Fruit fly (Drosophila melanogaster): ENCODE results near the gene CG7900.

Gene CG7900

DNA sequence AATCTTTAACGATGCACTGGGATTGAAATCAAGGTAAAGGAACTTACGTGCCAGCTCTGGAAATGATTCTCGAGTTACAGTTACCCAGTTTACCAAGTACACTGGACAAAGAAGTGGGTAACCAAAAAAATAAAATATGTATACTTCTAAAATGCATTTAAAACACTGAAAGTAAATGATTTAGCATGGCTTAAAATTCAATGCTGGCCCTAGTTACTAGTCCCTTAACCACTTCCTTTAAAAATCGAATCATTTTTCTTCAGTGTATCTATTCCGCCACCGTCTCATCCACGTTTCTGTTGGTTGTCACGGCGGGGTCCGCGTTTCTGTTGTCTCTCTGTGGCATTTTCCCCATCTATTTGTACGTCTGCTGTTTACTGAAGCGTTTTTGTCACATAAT, 21.3 kb upstream of the CG7900 start (continued):
- TF ChIP-seq jigr1 (GFP tag; IDR thresholded peaks at IDR 0.05) (no peak), CG12391 (tag; optimal IDR thresholded peaks at IDR 0.05) (no peak), CG8765 (GFP tag; IDR thresholded peaks at IDR 0.05) (no peak), seq (GFP tag; IDR thresholded peaks at IDR 0.05) (no peak), Eip74EF (GFP tag; optimal IDR thresholded peaks at IDR 0.05) (no peak), Dref (GFP tag; IDR thresholded peaks at IDR 0.05) (no peak), CG4707 (GFP tag; optimal IDR thresholded peaks at IDR 0.05) (no peak), insv (GFP tag; optimal IDR thresholded peaks at IDR 0.05) (no peak), chinmo (GFP tag; IDR thresholded peaks at IDR 0.05; ENCODE audit: partially characterized antibody) (no peak), fd3F (GFP tag; optimal IDR thresholded peaks at IDR 0.05) (no peak), CG9817 (tag; optimal IDR thresholded peaks at IDR 0.05) (peak; percentile 22), CG18476 (GFP tag; optimal IDR thresholded peaks at IDR 0.05) (no peak), ERR (GFP tag; optimal IDR thresholded peaks at IDR 0.05) (no peak), CG2889 (GFP tag; IDR thresholded peaks at IDR 0.05) (no peak), CG7839 (tag; optimal IDR thresholded peaks at IDR 0.05) (peak; percentile 56), corto (GFP tag; optimal IDR thresholded peaks at IDR 0.05) (no peak), CG34376 (GFP tag; optimal IDR thresholded peaks at IDR 0.05) (no peak), hth (optimal IDR thresholded peaks at IDR 0.05) (no peak), tap (tag; optimal IDR thresholded peaks at IDR 0.05) (no peak), CG3838 (GFP tag; optimal IDR thresholded peaks at IDR 0.05) (no peak), YL-1 (GFP tag; optimal IDR thresholded peaks at IDR 0.05) (no peak), Hr78 (GFP tag; optimal IDR thresholded peaks at IDR 0.05) (no peak), Nf-YB (GFP tag; optimal IDR thresholded peaks at IDR 0.05) (no peak), Myb (GFP tag; optimal IDR thresholded peaks at IDR 0.05) (no peak), Kr (GFP tag; optimal IDR thresholded peaks at IDR 0.05) (no peak), CG6272 (GFP tag; IDR thresholded peaks at IDR 0.05) (no peak), CG6683 (GFP tag; optimal IDR thresholded peaks at IDR 0.05) (no peak), psq (GFP tag; optimal IDR thresholded peaks at IDR 0.05) (no peak), sug (tag; optimal IDR thresholded peaks at IDR 0.05) (no peak), CG6813 (GFP tag; optimal IDR thresholded peaks at IDR 0.05) (no peak), tll (GFP tag; optimal IDR thresholded peaks at IDR 0.05) (no peak), ci (GFP tag; IDR thresholded peaks at IDR 0.05) (no peak), CG18599 (GFP tag; optimal IDR thresholded peaks at IDR 0.05) (peak; percentile 73), CG1233 (GFP tag; optimal IDR thresholded peaks at IDR 0.05) (no peak), bowl (GFP tag; IDR thresholded peaks at IDR 0.05) (no peak), CoRest (tag; optimal IDR thresholded peaks at IDR 0.05) (peak; percentile 21), Dad (GFP tag; optimal IDR thresholded peaks at IDR 0.05) (no peak), lov (optimal IDR thresholded peaks at IDR 0.05) (no peak), lov (GFP tag; IDR thresholded peaks at IDR 0.05) (no peak), CG33213 (GFP tag; optimal IDR thresholded peaks at IDR 0.05) (no peak), prd (optimal IDR thresholded peaks at IDR 0.05) (no peak), prd (GFP tag; IDR thresholded peaks at IDR 0.05) (peak; percentile 61; the same call in 2 of the 3 replicates), h (optimal IDR thresholded peaks at IDR 0.05) (no peak), schlank (tag; optimal IDR thresholded peaks at IDR 0.05) (no peak), CG10321 (GFP tag; IDR thresholded peaks at IDR 0.05) (no peak), sens (GFP tag) (peak; percentile 86), CG4617 (GFP tag; optimal IDR thresholded peaks at IDR 0.05; ENCODE audit: borderline replicate concordance) (no peak), CG32767 (GFP tag; IDR thresholded peaks at IDR 0.05) (no peak), MESR4 (GFP tag; optimal IDR thresholded peaks at IDR 0.05) (no peak), Optix (GFP tag; IDR thresholded peaks at IDR 0.05) (no peak), CG12299 (tag; optimal IDR thresholded peaks at IDR 0.05) (no peak), sd (tag; optimal IDR thresholded peaks at IDR 0.05) (no peak)

Measured in whole organism, embryonic.